Fruit fly (Drosophila melanogaster) whole organism, embryonic: ENCODE data around the gene CG9886.

ENCODE experiments used
- Antp ChIP-seq: fragments of 200-800 bp; sonication (Bioruptor generic); optimal IDR thresholded peaks from 3 replicates; lab custom pipeline; 2016; ENCODE audit warnings: missing biosample characterization, missing genetic modification characterization
- Bgb ChIP-seq: fragments of 200-800 bp; sonication (Bioruptor generic); IDR thresholded peaks from 2 replicates; pipeline ENCODE4 v1.3.6; 2022; ENCODE audit warnings: missing biosample characterization, missing genetic modification characterization; ENCODE audit not compliant: partially characterized antibody
- CG10959 ChIP-seq: fragments of 200-800 bp; sonication (Bioruptor generic); IDR thresholded peaks from 2 replicates; pipeline ENCODE4 v1.3.6; 2022; ENCODE audit warnings: missing biosample characterization, missing genetic modification characterization
- CG11696 ChIP-seq: fragments of 200-800 bp; sonication (Bioruptor generic); IDR thresholded peaks from 2 replicates; pipeline ENCODE4 v1.3.6; 2022; ENCODE audit warnings: missing biosample characterization, missing genetic modification characterization
- CG14014 ChIP-seq: fragments of 200-800 bp; sonication (Bioruptor generic); IDR thresholded peaks from 2 replicates; pipeline ENCODE4 v1.3.6; 2022; ENCODE audit warnings: missing biosample characterization, missing genetic modification characterization
- CG14050 ChIP-seq: fragments of 200-800 bp; sonication (Bioruptor generic); IDR thresholded peaks from 3 replicates; pipeline ENCODE4 v1.3.6; 2022; ENCODE audit warnings: missing biosample characterization, missing genetic modification characterization
- CG14441 ChIP-seq: fragments of 200-800 bp; sonication (Bioruptor generic); IDR thresholded peaks from 2 replicates; pipeline ENCODE4 v1.3.6; 2022; ENCODE audit warnings: missing biosample characterization, missing genetic modification characterization
- CG1647 ChIP-seq: fragments of 200-800 bp; sonication (Bioruptor generic); optimal IDR thresholded peaks from 3 replicates; lab custom pipeline; 2016; ENCODE audit warnings: missing biosample characterization, missing genetic modification characterization
- CG16813 ChIP-seq: fragments of 200-800 bp; sonication (Bioruptor generic); IDR thresholded peaks from 3 replicates; pipeline ENCODE4 v1.3.6; 2022; ENCODE audit warnings: missing biosample characterization, missing genetic modification characterization; ENCODE audit not compliant: partially characterized antibody
- CG17829 ChIP-seq: fragments of 200-800 bp; optimal IDR thresholded peaks from 2 replicates; lab custom pipeline; 2019; ENCODE audit warnings: missing biosample characterization, mild to moderate bottlenecking, missing genetic modification characterization, moderate library complexity
- CG18599 ChIP-seq: fragments of 200-800 bp; sonication (Bioruptor generic); optimal IDR thresholded peaks from 3 replicates; lab custom pipeline; 2017; ENCODE audit warnings: missing biosample characterization, missing genetic modification characterization, mild to moderate bottlenecking, moderate library complexity, missing genetic modification reagents
- CG2120 ChIP-seq: fragments of 200-800 bp; sonication (Bioruptor generic); optimal IDR thresholded peaks from 3 replicates; lab custom pipeline; 2016; ENCODE audit warnings: missing biosample characterization, missing genetic modification characterization
- CG34224 ChIP-seq: fragments of 200-800 bp; sonication (Bioruptor generic); IDR thresholded peaks from 3 replicates; pipeline ENCODE4 v1.3.6; 2022; ENCODE audit warnings: missing biosample characterization, missing genetic modification characterization; ENCODE audit not compliant: partially characterized antibody
- CG4854 ChIP-seq: fragments of 200-800 bp; sonication (Bioruptor generic); optimal IDR thresholded peaks from 2 replicates; lab custom pipeline; 2016; ENCODE audit warnings: missing biosample characterization, missing genetic modification characterization, inconsistent platforms
- CG6175 ChIP-seq: fragments of 200-800 bp; sonication (Bioruptor generic); IDR thresholded peaks from 3 replicates; pipeline ENCODE4 v1.3.6; 2022; ENCODE audit warnings: missing biosample characterization, missing genetic modification characterization
- CG8281 ChIP-seq: fragments of 200-800 bp; sonication (Bioruptor generic); optimal IDR thresholded peaks from 2 replicates; lab custom pipeline; 2018; ENCODE audit warnings: missing biosample characterization, mild to moderate bottlenecking, missing genetic modification characterization, moderate library complexity
- CG8290 ChIP-seq, 3 experiments: fragments of 200-800 bp; sonication (Bioruptor generic); optimal IDR thresholded peaks; 2 replicates each; lab custom pipeline; 2016 to 2019; ENCODE audit warnings: missing biosample characterization in 3 of 3, missing genetic modification characterization in 3 of 3, mild to moderate bottlenecking in 2 of 3, moderate library complexity in 1 of 3
- CG8478 ChIP-seq: fragments of >200 bp; optimal IDR thresholded peaks from 2 replicates; lab custom pipeline; 2018
- CG9817 ChIP-seq: fragments of 200-800 bp; sonication (Bioruptor generic); optimal IDR thresholded peaks from 2 replicates; lab custom pipeline; 2018; ENCODE audit warnings: missing biosample characterization, mild to moderate bottlenecking, missing genetic modification characterization, moderate library complexity
- Doc3 ChIP-seq: fragments of 200-800 bp; sonication (Bioruptor generic); IDR thresholded peaks from 3 replicates; pipeline ENCODE4 v1.3.6; 2022; ENCODE audit warnings: missing biosample characterization, missing genetic modification characterization; ENCODE audit not compliant: partially characterized antibody
- Drgx ChIP-seq: fragments of 200-800 bp; sonication (Bioruptor generic); IDR thresholded peaks from 2 replicates; pipeline ENCODE4 v1.3.6; 2022; ENCODE audit warnings: missing biosample characterization, missing genetic modification characterization
- Gsc ChIP-seq: fragments of 200-800 bp; sonication (Bioruptor generic); IDR thresholded peaks from 2 replicates; pipeline ENCODE4 v1.3.6; 2022; ENCODE audit warnings: missing biosample characterization, missing genetic modification characterization
- Hr3 ChIP-seq: fragments of 200-800 bp; sonication (Bioruptor generic); optimal IDR thresholded peaks from 3 replicates; lab custom pipeline; 2016; ENCODE audit warnings: missing biosample characterization, missing genetic modification characterization
- Lim3 ChIP-seq: fragments of 200-800 bp; sonication (Bioruptor generic); IDR thresholded peaks from 2 replicates; pipeline ENCODE4 v1.3.6; 2022; ENCODE audit warnings: missing biosample characterization, missing genetic modification characterization
- MTF-1 ChIP-seq: fragments of 200-800 bp; sonication (Bioruptor generic); optimal IDR thresholded peaks from 2 replicates; lab custom pipeline; 2018; ENCODE audit warnings: missing biosample characterization, mild to moderate bottlenecking, missing genetic modification characterization, borderline replicate concordance
- Mad ChIP-seq: fragments of 200-800 bp; sonication (Bioruptor generic); optimal IDR thresholded peaks from 2 replicates; lab custom pipeline; 2016; ENCODE audit warnings: missing biosample characterization, missing genetic modification characterization
- Max ChIP-seq: fragments of 200-800 bp; sonication (Bioruptor generic); optimal IDR thresholded peaks from 2 replicates; lab custom pipeline; 2016; ENCODE audit warnings: missing biosample characterization, mild to moderate bottlenecking, missing genetic modification characterization
- NC2α ChIP-seq: fragments of 200-800 bp; sonication (Bioruptor generic); optimal IDR thresholded peaks from 2 replicates; lab custom pipeline; 2016; ENCODE audit warnings: missing biosample characterization, missing genetic modification characterization
- NC2β ChIP-seq: fragments of 200-800 bp; sonication (Bioruptor generic); optimal IDR thresholded peaks from 2 replicates; lab custom pipeline; 2016; ENCODE audit warnings: missing biosample characterization, missing genetic modification characterization
- Nf-YB ChIP-seq: fragments of 200-800 bp; sonication (Bioruptor generic); optimal IDR thresholded peaks from 3 replicates; lab custom pipeline; 2019; ENCODE audit warnings: missing biosample characterization, mild to moderate bottlenecking, missing genetic modification characterization, moderate library complexity
- Sin3A ChIP-seq: fragments of >200 bp; optimal IDR thresholded peaks from 2 replicates; lab custom pipeline; 2018
- Sox102F ChIP-seq: fragments of 200-800 bp; sonication (Bioruptor generic); optimal IDR thresholded peaks from 2 replicates; lab custom pipeline; 2018; ENCODE audit warnings: missing biosample characterization, mild to moderate bottlenecking, missing genetic modification characterization, moderate library complexity
- Tbp ChIP-seq: fragments of >200 bp; optimal IDR thresholded peaks from 2 replicates; lab custom pipeline; 2018; ENCODE audit warnings: missing biosample characterization, missing genetic modification characterization
- Xbp1 ChIP-seq: fragments of 200-800 bp; sonication (Bioruptor generic); optimal IDR thresholded peaks from 3 replicates; lab custom pipeline; 2016; ENCODE audit warnings: missing biosample characterization, mild to moderate bottlenecking, missing genetic modification characterization
- Xrp1 ChIP-seq: fragments of 200-800 bp; sonication (Bioruptor generic); IDR thresholded peaks from 2 replicates; pipeline ENCODE4 v1.3.6; 2022; ENCODE audit warnings: missing biosample characterization, missing genetic modification characterization
- ato ChIP-seq: fragments of 200-800 bp; sonication (Bioruptor generic); IDR thresholded peaks from 2 replicates; pipeline ENCODE4 v1.3.6; 2022; ENCODE audit warnings: missing biosample characterization, missing genetic modification characterization; ENCODE audit not compliant: partially characterized antibody
- caup ChIP-seq: fragments of 200-800 bp; sonication (Bioruptor generic); optimal IDR thresholded peaks from 3 replicates; lab custom pipeline; 2017; ENCODE audit warnings: missing biosample characterization, mild to moderate bottlenecking, missing genetic modification characterization, moderate library complexity; ENCODE audit not compliant: severe bottlenecking
- cwo ChIP-seq: fragments of 200-800 bp; sonication (Bioruptor generic); optimal IDR thresholded peaks from 3 replicates; lab custom pipeline; 2017; ENCODE audit warnings: missing biosample characterization, missing genetic modification characterization, mild to moderate bottlenecking, moderate library complexity, missing genetic modification reagents
- eve ChIP-seq, 2 experiments: fragments of >200 bp; optimal IDR thresholded peaks; 2 replicates each; lab custom pipeline; 2017; ENCODE audit warnings: missing biosample characterization in 2 of 2, missing genetic modification characterization in 2 of 2
- fru ChIP-seq: fragments of >200 bp; optimal IDR thresholded peaks from 2 replicates; lab custom pipeline; 2017
- grau ChIP-seq: fragments of 200-800 bp; optimal IDR thresholded peaks from 3 replicates; lab custom pipeline; 2019; ENCODE audit warnings: missing biosample characterization, mild to moderate bottlenecking, missing genetic modification characterization, moderate library complexity
- ken ChIP-seq: fragments of 200-800 bp; sonication (Bioruptor generic); IDR thresholded peaks from 3 replicates; pipeline ENCODE4 v1.3.6; 2022; ENCODE audit warnings: missing biosample characterization, missing genetic modification characterization
- lmd ChIP-seq: fragments of 200-800 bp; sonication (Bioruptor generic); IDR thresholded peaks from 2 replicates; pipeline ENCODE4 v1.3.6; 2022; ENCODE audit warnings: missing biosample characterization, missing genetic modification characterization
- peb ChIP-seq: fragments of 200-800 bp; sonication (Bioruptor generic); IDR thresholded peaks from 2 replicates; pipeline ENCODE4 v1.3.6; 2022; ENCODE audit warnings: missing biosample characterization, missing genetic modification characterization
- pum ChIP-seq: fragments of 200-800 bp; sonication (Bioruptor generic); optimal IDR thresholded peaks from 2 replicates; lab custom pipeline; 2016; ENCODE audit warnings: missing biosample characterization, missing genetic modification characterization
- sd ChIP-seq: fragments of 200-800 bp; sonication (Bioruptor generic); optimal IDR thresholded peaks from 3 replicates; lab custom pipeline; 2018; ENCODE audit warnings: missing biosample characterization, mild to moderate bottlenecking, missing genetic modification characterization, moderate library complexity
- slou ChIP-seq: fragments of 200-800 bp; sonication (Bioruptor generic); optimal IDR thresholded peaks from 3 replicates; lab custom pipeline; 2016; ENCODE audit warnings: missing biosample characterization, missing genetic modification characterization
- tio ChIP-seq: fragments of 200-800 bp; sonication (Bioruptor generic); optimal IDR thresholded peaks from 2 replicates; lab custom pipeline; 2017; ENCODE audit warnings: missing biosample characterization, missing genetic modification characterization, inconsistent platforms
- vfl ChIP-seq: fragments of 200-800 bp; sonication (Bioruptor generic); optimal IDR thresholded peaks from 2 replicates; lab custom pipeline; 2016; ENCODE audit warnings: missing biosample characterization, missing genetic modification characterization
- wek ChIP-seq: fragments of 200-800 bp; sonication (Bioruptor generic); optimal IDR thresholded peaks from 3 replicates; lab custom pipeline; 2018; ENCODE audit warnings: missing biosample characterization, mild to moderate bottlenecking, missing genetic modification characterization, moderate library complexity
- yki ChIP-seq: fragments of >200 bp; optimal IDR thresholded peaks from 3 replicates; lab custom pipeline; 2018
- zfh2 ChIP-seq: fragments of 200-800 bp; sonication (Bioruptor generic); optimal IDR thresholded peaks from 2 replicates; lab custom pipeline; 2016; ENCODE audit warnings: missing biosample characterization, missing genetic modification characterization

Gene CG9886

DNA sequence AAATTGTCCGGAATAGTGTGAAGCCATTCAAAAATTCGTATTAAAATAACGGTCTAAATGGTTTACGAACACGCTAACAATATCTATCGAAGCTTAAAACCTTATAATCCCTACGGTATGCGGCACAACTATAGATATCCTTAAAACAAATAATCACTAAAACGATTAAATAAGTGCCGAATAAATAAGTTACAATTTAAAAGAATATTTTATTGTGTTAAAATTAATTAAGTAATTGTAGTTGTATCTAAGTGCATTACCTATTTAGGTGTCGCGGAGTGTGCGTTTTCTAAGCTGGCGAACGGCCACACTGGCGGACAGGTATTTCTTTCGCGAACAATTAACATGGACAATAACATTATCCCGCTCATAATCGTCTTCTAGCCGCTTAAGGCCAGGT, 39.8 kb upstream of the CG9886 start, which contains the start of gene Eogt (continued):
- TF ChIP-seq NC2β (GFP tag; lab: Kevin White, UChicago) = peak; percentile 68
- TF ChIP-seq Max = peak; percentile 80
- peak; percentile 73 for TF ChIP-seq MTF-1
- TF ChIP-seq zfh2 (GFP tag; lab: Kevin White, UChicago) = peak; percentile 78
- peak; percentile 71 for TF ChIP-seq Mad
- TF ChIP-seq CG14050 = peak; percentile 94
- peak; percentile 31 for TF ChIP-seq Sin3A
- TF ChIP-seq caup (GFP tag; lab: Kevin White, UChicago) = peak; percentile 83
- TF ChIP-seq vfl = peak; percentile 73
- no peak for TF ChIP-seq eve (GFP tag; optimal IDR thresholded peaks at IDR 0.05; lab: Kevin White, UChicago)
- no peak for TF ChIP-seq yki
- peak; percentile 95 for TF ChIP-seq sd (tag; lab: Kevin White, UChicago)
- peak; percentile 75 for TF ChIP-seq CG8281 (tag; lab: Kevin White, UChicago)
- peak; percentile 90 for TF ChIP-seq CG6175 (GFP tag; lab: Robert Waterston, UW)
- TF ChIP-seq CG8290 (GFP tag; optimal IDR thresholded peaks at IDR 0.05; lab: Kevin White, UChicago) = peak; percentile 84
- TF ChIP-seq CG8290 (tag; optimal IDR thresholded peaks at IDR 0.05; lab: Kevin White, UChicago) = peak; percentile 58 to 98
- peak; percentile 96 for TF ChIP-seq lmd (GFP tag; lab: Robert Waterston, UW)
- peak; percentile 93 for TF ChIP-seq Gsc
- peak; percentile 94 for TF ChIP-seq Sox102F (GFP tag; lab: Kevin White, UChicago)
- TF ChIP-seq wek (GFP tag; lab: Kevin White, UChicago) = peak; percentile 75
- TF ChIP-seq CG34224 (GFP tag; lab: Robert Waterston, UW) = no peak
- peak; percentile 94 for TF ChIP-seq grau
- peak; percentile 94 for TF ChIP-seq Xbp1
- TF ChIP-seq Xrp1 (GFP tag; lab: Robert Waterston, UW) = peak; percentile 98
- TF ChIP-seq NC2α (GFP tag; lab: Kevin White, UChicago) = peak; percentile 36
- TF ChIP-seq CG11696 (GFP tag; lab: Robert Waterston, UW) = peak; percentile 100
- TF ChIP-seq cwo (GFP tag; lab: Kevin White, UChicago) = peak; percentile 70
- peak; percentile 93 for TF ChIP-seq CG17829 (tag; lab: Kevin White, UChicago)
- peak; percentile 45 for TF ChIP-seq Antp (GFP tag; lab: Kevin White, UChicago)
- TF ChIP-seq ken (GFP tag; lab: Robert Waterston, UW) = peak; percentile 98
- peak; percentile 93 for TF ChIP-seq CG2120 (GFP tag; lab: Kevin White, UChicago)
- peak; percentile 93 for TF ChIP-seq CG9817 (tag; lab: Kevin White, UChicago)
- TF ChIP-seq fru = no peak
- TF ChIP-seq Nf-YB (GFP tag; lab: Kevin White, UChicago) = peak; percentile 77
- TF ChIP-seq CG14014 (GFP tag; lab: Robert Waterston, UW) = peak; percentile 97
- peak; percentile 94 for TF ChIP-seq Drgx (GFP tag; lab: Robert Waterston, UW)
- TF ChIP-seq CG16813 (GFP tag; lab: Robert Waterston, UW) = no peak
- peak; percentile 97 for TF ChIP-seq CG10959
- TF ChIP-seq CG18599 (GFP tag; lab: Kevin White, UChicago) = peak; percentile 86
- TF ChIP-seq CG14441 (GFP tag; lab: Robert Waterston, UW) = peak; percentile 96
- peak; percentile 94 for TF ChIP-seq peb (GFP tag; lab: Robert Waterston, UW)
- peak; percentile 76 for TF ChIP-seq slou (GFP tag; lab: Kevin White, UChicago)
- no peak for TF ChIP-seq ato
- no peak for TF ChIP-seq Doc3
- TF ChIP-seq CG4854 = peak; percentile 71
- no peak for TF ChIP-seq Bgb
- TF ChIP-seq pum (GFP tag; lab: Kevin White, UChicago) = peak; percentile 75
- TF ChIP-seq CG1647 (GFP tag; lab: Kevin White, UChicago) = peak; percentile 65
- no peak for TF ChIP-seq Tbp
- TF ChIP-seq Hr3 (GFP tag; lab: Kevin White, UChicago) = peak; percentile 94
- TF ChIP-seq CG8478 = no peak
- TF ChIP-seq tio (GFP tag; lab: Kevin White, UChicago) = peak; percentile 88
- TF ChIP-seq Lim3 (GFP tag; lab: Robert Waterston, UW) = peak; percentile 84
